Worm (Caenorhabditis elegans): ENCODE data around the gene lact-1.

The lact-1 gene

ce11 chrX:7234723-7235203 lies 25.4 kb downstream of the lact-1 start:
- TF ChIP-seq mep-1 (tag; optimal IDR thresholded peaks at IDR 0.05) (peak; percentile 13), blmp-1 (tag; optimal IDR thresholded peaks at IDR 0.05) (no peak), unc-39 (tag; optimal IDR thresholded peaks at IDR 0.05) (peak; percentile 45), unc-120 (tag; optimal IDR thresholded peaks at IDR 0.05; ENCODE audit: poor library complexity, severe bottlenecking) (peak; percentile 78), ceh-39 (tag; optimal IDR thresholded peaks at IDR 0.05) (no peak), hlh-1 (tag; optimal IDR thresholded peaks at IDR 0.05) (peak; percentile 27), ces-1 (GFP tag; optimal IDR thresholded peaks at IDR 0.05) (peak; percentile 81)

- TF ChIP-seq unc-39 (tag; optimal IDR thresholded peaks at IDR 0.05) (no peak), ztf-11 (tag; optimal IDR thresholded peaks at IDR 0.05) (no peak), ham-2 (GFP tag; optimal IDR thresholded peaks at IDR 0.05) (no peak), unc-62 (GFP tag; optimal IDR thresholded peaks at IDR 0.05) (no peak), ceh-83 (GFP tag; optimal IDR thresholded peaks at IDR 0.05) (no peak), nhr-76 (tag; optimal IDR thresholded peaks at IDR 0.05) (no peak), sem-2 (GFP tag; optimal IDR thresholded peaks at IDR 0.05) (no peak), elt-3 (tag; optimal IDR thresholded peaks at IDR 0.05) (no peak), cnd-1 (tag; optimal IDR thresholded peaks at IDR 0.05) (no peak), mls-2 (tag; optimal IDR thresholded peaks at IDR 0.05) (no peak), nhr-28 (tag; optimal IDR thresholded peaks at IDR 0.05) (no peak), blmp-1 (tag; optimal IDR thresholded peaks at IDR 0.05) (no peak), lin-32 (GFP tag; optimal IDR thresholded peaks at IDR 0.05) (no peak), ceh-43 (GFP tag; optimal IDR thresholded peaks at IDR 0.05) (no peak), sptf-1 (tag; optimal IDR thresholded peaks at IDR 0.05) (no peak), lin-13 (tag; optimal IDR thresholded peaks at IDR 0.05) (no peak), nhr-12 (tag; optimal IDR thresholded peaks at IDR 0.05) (no peak)
Measured at ce11 chrX:7234074-7234453, 26.1 kb downstream of the lact-1 start.

- TF ChIP-seq zip-8 (tag; optimal IDR thresholded peaks at IDR 0.05), result no peak
- TF ChIP-seq ces-1 (GFP tag; optimal IDR thresholded peaks at IDR 0.05), result peak; percentile 35
- no peak for TF ChIP-seq nhr-237 (tag; optimal IDR thresholded peaks at IDR 0.05)
- no peak for TF ChIP-seq sptf-1 (tag; optimal IDR thresholded peaks at IDR 0.05)
- TF ChIP-seq blmp-1 (tag; optimal IDR thresholded peaks at IDR 0.05), result no peak
- no peak for TF ChIP-seq elt-3 (tag; optimal IDR thresholded peaks at IDR 0.05)
- no peak for TF ChIP-seq pha-4 (tag; optimal IDR thresholded peaks at IDR 0.05)
- TF ChIP-seq drap-1 (GFP tag; optimal IDR thresholded peaks at IDR 0.05), result no peak
Measured at ce11 chrX:7233127-7234073, 26.8 kb downstream of the lact-1 start.

- TF ChIP-seq nhr-2 (tag; optimal IDR thresholded peaks at IDR 0.05) (peak; percentile 32), hlh-1 (tag; optimal IDR thresholded peaks at IDR 0.05) (peak; percentile 21), mls-2 (tag; optimal IDR thresholded peaks at IDR 0.05) (peak; percentile 70), pha-4 (tag; optimal IDR thresholded peaks at IDR 0.05) (no peak), ces-1 (GFP tag; optimal IDR thresholded peaks at IDR 0.05) (peak; percentile 76), snpc-4 (tag; optimal IDR thresholded peaks at IDR 0.05) (no peak), unc-120 (tag; optimal IDR thresholded peaks at IDR 0.05; ENCODE audit: poor library complexity, severe bottlenecking) (peak; percentile 60), bed-3 (GFP tag; optimal IDR thresholded peaks at IDR 0.05) (no peak), lin-32 (GFP tag; optimal IDR thresholded peaks at IDR 0.05) (peak; percentile 0), lin-13 (tag; optimal IDR thresholded peaks at IDR 0.05) (no peak), ceh-43 (GFP tag; optimal IDR thresholded peaks at IDR 0.05) (no peak), tbx-8 (GFP tag; optimal IDR thresholded peaks at IDR 0.05) (no peak)
Measured at ce11 chrX:7232158-7232822, 27.9 kb downstream of the lact-1 start.

ce11 chrX:7230877-7231276 lies 29.3 kb downstream of the lact-1 start:
- TF ChIP-seq snpc-4 (tag; optimal IDR thresholded peaks at IDR 0.05) (no peak), lin-13 (tag; optimal IDR thresholded peaks at IDR 0.05) (no peak), nhr-28 (tag; optimal IDR thresholded peaks at IDR 0.05) (no peak), sem-2 (GFP tag; optimal IDR thresholded peaks at IDR 0.05) (no peak), sptf-1 (tag; optimal IDR thresholded peaks at IDR 0.05) (no peak)
